Fruit fly (Drosophila melanogaster): Measurements from ENCODE around the gene CG34041.

- TF ChIP-seq pad (GFP tag; optimal IDR thresholded peaks at IDR 0.05) (no peak), kay (GFP tag; ENCODE audit: borderline replicate concordance) (no peak), bab1 (GFP tag; optimal IDR thresholded peaks at IDR 0.05) (no peak), CG11617 (GFP tag; optimal IDR thresholded peaks at IDR 0.05) (no peak), Crg-1 (GFP tag; optimal IDR thresholded peaks at IDR 0.05) (no peak), ovo (GFP tag; optimal IDR thresholded peaks at IDR 0.05) (no peak), CG33017 (tag; optimal IDR thresholded peaks at IDR 0.05) (no peak), Clk (GFP tag; optimal IDR thresholded peaks at IDR 0.05) (no peak), toe (GFP tag; optimal IDR thresholded peaks at IDR 0.05) (no peak), cic (GFP tag; optimal IDR thresholded peaks at IDR 0.05) (no peak), Mnt (GFP tag; optimal IDR thresholded peaks at IDR 0.05) (no peak), CG1620 (GFP tag; optimal IDR thresholded peaks at IDR 0.05) (no peak), Hr96 (GFP tag; optimal IDR thresholded peaks at IDR 0.05) (no peak)
Observed at dm6 chr3R:30501174-30501573, 6.6 kb upstream of the CG34041 start.

All from whole organism, adult.